Worm (Caenorhabditis elegans): Measurements from ENCODE around the gene K01C8.2.

K01C8.2 gene

DNA sequence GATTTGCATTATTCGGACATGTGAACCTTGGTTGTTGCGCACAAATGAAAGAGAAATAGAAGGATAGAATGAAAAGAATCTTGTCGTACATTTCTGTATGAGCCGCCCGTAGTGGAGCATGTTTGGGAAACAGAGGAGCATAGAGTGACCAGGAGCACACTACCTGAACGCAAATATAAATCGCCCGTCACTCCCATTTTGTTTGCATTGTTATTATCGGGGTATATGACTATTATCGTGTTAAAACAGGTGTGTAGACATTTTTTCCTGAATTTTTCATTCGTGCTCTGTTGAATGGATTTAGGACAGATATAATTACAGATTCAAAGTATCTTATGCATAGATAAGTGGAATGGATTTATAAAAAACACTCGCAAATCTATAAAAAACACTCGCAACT lies at the start of gene K01C8.2:
K01C8.2 (minus strand) TSS at position 101 of the 400 bp plus-strand sequence.
- TF ChIP-seq alr-1 (tag; optimal IDR thresholded peaks at IDR 0.05) (no peak), ztf-4 (tag; optimal IDR thresholded peaks at IDR 0.05) (no peak), nhr-11 (tag; optimal IDR thresholded peaks at IDR 0.05) (no peak), R02D3.7 (tag; optimal IDR thresholded peaks at IDR 0.05) (no peak), aly-2 (tag; optimal IDR thresholded peaks at IDR 0.05) (no peak), sem-4 (tag; optimal IDR thresholded peaks at IDR 0.05) (no peak), nhr-21 (tag; optimal IDR thresholded peaks at IDR 0.05) (no peak), nhr-6 (tag; optimal IDR thresholded peaks at IDR 0.05) (no peak), egl-27 (tag; optimal IDR thresholded peaks at IDR 0.05) (no peak), mbf-1 (tag; optimal IDR thresholded peaks at IDR 0.05) (no peak), C34F6.9 (tag; optimal IDR thresholded peaks at IDR 0.05) (no peak), ama-1 (optimal IDR thresholded peaks at IDR 0.05) (no peak), ceh-16 (tag; optimal IDR thresholded peaks at IDR 0.05) (no peak), unc-55 (GFP tag; optimal IDR thresholded peaks at IDR 0.05) (no peak), elt-3 (tag; optimal IDR thresholded peaks at IDR 0.05) (no peak), lsy-2 (tag; optimal IDR thresholded peaks at IDR 0.05) (no peak), ztf-1 (GFP tag; conservative IDR thresholded peaks at IDR 0.05) (no peak), fos-1 (tag; optimal IDR thresholded peaks at IDR 0.05) (no peak)

ce11 chrII:8316701-8317100 lies 47.5 kb upstream of the K01C8.2 start:
- TF ChIP-seq unc-55 (GFP tag; optimal IDR thresholded peaks at IDR 0.05) (peak; percentile 60), mdl-1 (tag; optimal IDR thresholded peaks at IDR 0.05) (no peak), mab-5 (tag; optimal IDR thresholded peaks at IDR 0.05) (peak; percentile 39)

- TF ChIP-seq nhr-23 (tag; optimal IDR thresholded peaks at IDR 0.05) (no peak), lsy-2 (tag; optimal IDR thresholded peaks at IDR 0.05) (no peak), nhr-10 (tag; optimal IDR thresholded peaks at IDR 0.05) (no peak), dmd-4 (tag; optimal IDR thresholded peaks at IDR 0.05) (no peak), nhr-21 (tag; optimal IDR thresholded peaks at IDR 0.05) (no peak), skn-1 (tag; optimal IDR thresholded peaks at IDR 0.05) (no peak), unc-39 (tag; optimal IDR thresholded peaks at IDR 0.05) (no peak), ztf-1 (GFP tag; conservative IDR thresholded peaks at IDR 0.05) (no peak), nhr-11 (tag; optimal IDR thresholded peaks at IDR 0.05) (no peak), nhr-129 (tag; optimal IDR thresholded peaks at IDR 0.05) (no peak), blmp-1 (tag; optimal IDR thresholded peaks at IDR 0.05; ENCODE audit: insufficient read depth) (no peak), Y55F3AM.14 (GFP tag; optimal IDR thresholded peaks at IDR 0.05) (no peak), ZK546.5 (tag; optimal IDR thresholded peaks at IDR 0.05) (no peak), nhr-25 (tag; optimal IDR thresholded peaks at IDR 0.05) (no peak), sma-9 (GFP tag; optimal IDR thresholded peaks at IDR 0.05) (no peak), sma-9 (tag; optimal IDR thresholded peaks at IDR 0.05) (no peak), aly-2 (tag; optimal IDR thresholded peaks at IDR 0.05) (no peak), mbf-1 (tag; optimal IDR thresholded peaks at IDR 0.05) (no peak), ztf-4 (tag; optimal IDR thresholded peaks at IDR 0.05) (no peak), alr-1 (tag; optimal IDR thresholded peaks at IDR 0.05) (no peak), ceh-82 (tag; optimal IDR thresholded peaks at IDR 0.05) (no peak)
Measured at ce11 chrII:8314768-8315167, 45.5 kb upstream of the K01C8.2 start.

ce11 chrII:8312012-8312411 lies 42.8 kb upstream of the K01C8.2 start:
- TF ChIP-seq unc-55 (GFP tag; optimal IDR thresholded peaks at IDR 0.05) (no peak), skn-1 (tag; optimal IDR thresholded peaks at IDR 0.05) (no peak), ztf-1 (GFP tag; conservative IDR thresholded peaks at IDR 0.05) (no peak)

ce11 chrII:8311484-8311883 lies 42.2 kb upstream of the K01C8.2 start:
- TF ChIP-seq mab-5 (tag; optimal IDR thresholded peaks at IDR 0.05) (peak; percentile 29), nhr-6 (tag; optimal IDR thresholded peaks at IDR 0.05) (no peak), ama-1 (optimal IDR thresholded peaks at IDR 0.05) (no peak), unc-55 (GFP tag; optimal IDR thresholded peaks at IDR 0.05) (peak; percentile 55)

ce11 chrII:8308314-8308713 lies 39.1 kb upstream of the K01C8.2 start:
- TF ChIP-seq ceh-82 (tag; optimal IDR thresholded peaks at IDR 0.05) = no peak
- no peak for TF ChIP-seq ama-1 (optimal IDR thresholded peaks at IDR 0.05)
- no peak for TF ChIP-seq lin-13 (GFP tag; optimal IDR thresholded peaks at IDR 0.05)
- no peak for TF ChIP-seq R02D3.7 (tag; optimal IDR thresholded peaks at IDR 0.05)
- TF ChIP-seq alr-1 (tag; optimal IDR thresholded peaks at IDR 0.05) = no peak
- no peak for TF ChIP-seq unc-62 (GFP tag; optimal IDR thresholded peaks at IDR 0.05)
- no peak for TF ChIP-seq peb-1 (tag; optimal IDR thresholded peaks at IDR 0.05)
- no peak for TF ChIP-seq nhr-77 (tag; optimal IDR thresholded peaks at IDR 0.05)
- TF ChIP-seq nhr-129 (tag; optimal IDR thresholded peaks at IDR 0.05) = no peak
- TF ChIP-seq unc-39 (tag; optimal IDR thresholded peaks at IDR 0.05) = no peak
- no peak for TF ChIP-seq zag-1 (tag; optimal IDR thresholded peaks at IDR 0.05)
- TF ChIP-seq sma-3 (GFP tag; optimal IDR thresholded peaks at IDR 0.05) = no peak
- no peak for TF ChIP-seq gmeb-1 (tag; optimal IDR thresholded peaks at IDR 0.05)

Measured in whole organism, L2 larva.